Worm (Caenorhabditis elegans) whole organism, L1 larva: ENCODE measurements around the gene ucr-1.

Experiments used
- C04F5.9 ChIP-seq: sonication (generic microtip); optimal IDR thresholded peaks from 2 replicates; lab custom pipeline; 2016; ENCODE audit warnings: missing genetic modification characterization, missing compliant biosample characterization
- C16A3.4 ChIP-seq: fragments of 150-350 bp; optimal IDR thresholded peaks from 2 replicates; lab custom pipeline; 2014; ENCODE audit warnings: missing biosample characterization, missing genetic modification characterization
- C34B4.2 ChIP-seq: sonication (generic microtip); optimal IDR thresholded peaks from 2 replicates; lab custom pipeline; 2017; ENCODE audit warnings: mild to moderate bottlenecking, missing genetic modification characterization, missing compliant biosample characterization
- F16B12.6 ChIP-seq: fragments of 150-350 bp; optimal IDR thresholded peaks from 2 replicates; lab custom pipeline; 2014; ENCODE audit warnings: missing biosample characterization, missing genetic modification characterization
- Y116A8C.19 ChIP-seq: sonication (generic microtip); optimal IDR thresholded peaks from 2 replicates; lab custom pipeline; 2016; ENCODE audit warnings: missing compliant biosample characterization, missing genetic modification characterization, borderline replicate concordance
- alr-1 ChIP-seq: fragments of 200-800 bp; sonication (Bioruptor generic); optimal IDR thresholded peaks from 2 replicates; lab custom pipeline; 2018; ENCODE audit warnings: borderline replicate concordance, mild to moderate bottlenecking, missing genetic modification characterization, missing compliant biosample characterization
- ama-1 ChIP-seq: fragments of 150-350 bp; optimal IDR thresholded peaks from 2 replicates; lab custom pipeline; 2014
- blmp-1 ChIP-seq: fragments of 150-350 bp; optimal IDR thresholded peaks from 2 replicates; lab custom pipeline; 2014; ENCODE audit warnings: missing biosample characterization, missing genetic modification characterization
- ceh-63 ChIP-seq: fragments of 200-800 bp; sonication (Bioruptor generic); optimal IDR thresholded peaks from 2 replicates; lab custom pipeline; 2018; ENCODE audit warnings: mild to moderate bottlenecking, missing genetic modification characterization, missing compliant biosample characterization
- ceh-8 ChIP-seq: fragments of 200-800 bp; sonication (Bioruptor generic); optimal IDR thresholded peaks from 2 replicates; lab custom pipeline; 2018; ENCODE audit warnings: mild to moderate bottlenecking, missing genetic modification characterization, moderate library complexity, missing compliant biosample characterization
- ceh-82 ChIP-seq, 3 experiments: fragments of 150-350 bp in 1 of 3; sonication (generic microtip) in 2 of 3; optimal IDR thresholded peaks; 2 replicates each; lab custom pipeline; 2014 to 2017; ENCODE audit warnings: missing biosample characterization in 3 of 3, missing genetic modification characterization in 3 of 3
- ceh-90 ChIP-seq: sonication (generic microtip); optimal IDR thresholded peaks from 2 replicates; lab custom pipeline; 2016; ENCODE audit warnings: missing genetic modification characterization, missing compliant biosample characterization
- dpl-1 ChIP-seq, 3 experiments: fragments of 150-350 bp in 2 of 3; sonication (generic microtip) in 1 of 3; optimal IDR thresholded peaks; 2 replicates each; lab custom pipeline; 2014 to 2017; ENCODE audit warnings: missing biosample characterization in 3 of 3, missing genetic modification characterization in 3 of 3, missing genetic modification reagents in 3 of 3
- efl-1 ChIP-seq, 4 experiments: fragments of 150-350 bp; optimal IDR thresholded peaks in 3 of 4; peaks in 1 of 4; 1 replicate in 1 of 4; 2 replicates in 3 of 4; lab custom pipeline; 2014; ENCODE audit warnings: missing biosample characterization in 2 of 4, missing genetic modification characterization in 2 of 4, missing genetic modification reagents in 2 of 4
- efl-3 ChIP-seq: fragments of 200-800 bp; sonication (Bioruptor generic); optimal IDR thresholded peaks from 2 replicates; lab custom pipeline; 2018; ENCODE audit warnings: mild to moderate bottlenecking, missing genetic modification characterization, missing compliant biosample characterization
- egl-13 ChIP-seq: sonication (generic microtip); optimal IDR thresholded peaks from 2 replicates; lab custom pipeline; 2016; ENCODE audit warnings: missing genotype, missing genetic modification reagents, missing genetic modification characterization, missing compliant biosample characterization
- egl-27 ChIP-seq, 2 experiments: fragments of 150-350 bp in 1 of 2; sonication (generic microtip); optimal IDR thresholded peaks; 3 replicates each; lab custom pipeline; 2017 to 2018; ENCODE audit warnings: missing biosample characterization in 2 of 2, missing genetic modification characterization in 2 of 2, missing genetic modification reagents in 2 of 2
- ets-5 ChIP-seq: fragments of 200-800 bp; sonication (Bioruptor generic); IDR thresholded peaks from 2 replicates; pipeline ENCODE4 v1.3.6; 2022; ENCODE audit warnings: missing genetic modification characterization, missing compliant biosample characterization
- fkh-4 ChIP-seq: sonication (generic microtip); optimal IDR thresholded peaks from 2 replicates; lab custom pipeline; 2016; ENCODE audit warnings: missing compliant biosample characterization, missing genetic modification characterization, borderline replicate concordance
- fos-1 ChIP-seq: fragments of 150-350 bp; optimal IDR thresholded peaks from 2 replicates; lab custom pipeline; 2014; ENCODE audit warnings: missing biosample characterization, missing genetic modification characterization
- grh-1 ChIP-seq: fragments of 200-800 bp; sonication (Bioruptor generic); IDR thresholded peaks from 2 replicates; pipeline ENCODE4 v1.3.6; 2022; ENCODE audit warnings: missing genetic modification reagents, missing genetic modification characterization, missing compliant biosample characterization
- hlh-17 ChIP-seq: fragments of 200-800 bp; sonication (Bioruptor generic); optimal IDR thresholded peaks from 2 replicates; lab custom pipeline; 2018; ENCODE audit warnings: missing genetic modification characterization, mild to moderate bottlenecking, missing compliant biosample characterization, moderate library complexity, borderline replicate concordance
- hpl-2 ChIP-seq: fragments of 150-350 bp; optimal IDR thresholded peaks from 2 replicates; lab custom pipeline; 2014; ENCODE audit warnings: missing biosample characterization, missing genetic modification reagents, missing genetic modification characterization
- irx-1 ChIP-seq: sonication (generic microtip); optimal IDR thresholded peaks from 2 replicates; lab custom pipeline; 2016; ENCODE audit warnings: missing genetic modification characterization, missing compliant biosample characterization
- isw-1 ChIP-seq: fragments of 200-800 bp; sonication (Bioruptor generic); IDR thresholded peaks from 2 replicates; pipeline ENCODE4 v1.3.6; 2022; ENCODE audit warnings: missing genetic modification characterization, missing compliant biosample characterization
- jun-1 ChIP-seq: fragments of 150-350 bp; optimal IDR thresholded peaks from 2 replicates; lab custom pipeline; 2014; ENCODE audit warnings: missing biosample characterization, missing genetic modification reagents, missing genetic modification characterization
- lin-14 ChIP-seq: fragments of 200-800 bp; sonication (Bioruptor generic); optimal IDR thresholded peaks from 2 replicates; lab custom pipeline; 2018; ENCODE audit warnings: mild to moderate bottlenecking, missing genetic modification characterization, moderate library complexity, missing compliant biosample characterization
- lin-15B ChIP-seq: fragments of 150-350 bp; sonication (generic microtip); optimal IDR thresholded peaks from 3 replicates; lab custom pipeline; 2014; ENCODE audit warnings: missing biosample characterization, missing genetic modification characterization
- lin-35 ChIP-seq, 2 experiments: fragments of 150-350 bp; optimal IDR thresholded peaks; 2 replicates each; lab custom pipeline; 2014; ENCODE audit warnings: missing biosample characterization in 2 of 2, missing genetic modification characterization in 2 of 2, missing genetic modification reagents in 2 of 2
- lin-39 ChIP-seq: fragments of 150-350 bp; optimal IDR thresholded peaks from 2 replicates; lab custom pipeline; 2014; ENCODE audit warnings: missing biosample characterization, missing genetic modification reagents, missing genetic modification characterization
- lir-3 ChIP-seq: sonication (generic microtip); optimal IDR thresholded peaks from 2 replicates; lab custom pipeline; 2016; ENCODE audit warnings: mild to moderate bottlenecking, missing genetic modification characterization, moderate library complexity, missing compliant biosample characterization; ENCODE audit not compliant: poor library complexity
- lsy-2 ChIP-seq, 2 experiments: fragments of 150-350 bp; optimal IDR thresholded peaks; 2 replicates each; lab custom pipeline; 2014; ENCODE audit warnings: missing biosample characterization in 2 of 2, missing genetic modification characterization in 2 of 2
- mab-9 ChIP-seq: fragments of 200-800 bp; sonication (Bioruptor generic); IDR thresholded peaks from 2 replicates; pipeline ENCODE4 v1.3.6; 2022; ENCODE audit warnings: missing genetic modification reagents, missing genetic modification characterization, missing compliant biosample characterization
- mdl-1 ChIP-seq, 2 experiments: fragments of 150-350 bp; optimal IDR thresholded peaks; 2 replicates each; lab custom pipeline; 2014 to 2017; ENCODE audit warnings: missing biosample characterization in 2 of 2, missing genetic modification characterization in 2 of 2, inconsistent platforms in 1 of 2
- mef-2 ChIP-seq: fragments of 150-350 bp; optimal IDR thresholded peaks from 2 replicates; lab custom pipeline; 2014; ENCODE audit warnings: missing biosample characterization, missing genetic modification characterization
- nhr-19 ChIP-seq: fragments of 200-800 bp; sonication (Bioruptor generic); conservative IDR thresholded peaks from 2 replicates; pipeline ENCODE4 v1.3.6; 2022; ENCODE audit warnings: missing genetic modification characterization, missing compliant biosample characterization
- nhr-20 ChIP-seq: sonication (generic microtip); optimal IDR thresholded peaks from 2 replicates; lab custom pipeline; 2016; ENCODE audit warnings: mild to moderate bottlenecking, missing genetic modification characterization, missing compliant biosample characterization
- nhr-237 ChIP-seq: fragments of 150-350 bp; optimal IDR thresholded peaks from 2 replicates; lab custom pipeline; 2014; ENCODE audit warnings: missing biosample characterization, missing genetic modification characterization
- nhr-28 ChIP-seq: fragments of 150-350 bp; optimal IDR thresholded peaks from 2 replicates; lab custom pipeline; 2014; ENCODE audit warnings: missing biosample characterization, missing genetic modification characterization
- nhr-77 ChIP-seq: fragments of 150-350 bp; optimal IDR thresholded peaks from 2 replicates; lab custom pipeline; 2014; ENCODE audit warnings: missing biosample characterization, missing genetic modification characterization
- pag-3 ChIP-seq: sonication (generic microtip); optimal IDR thresholded peaks from 2 replicates; lab custom pipeline; 2017; ENCODE audit warnings: missing genetic modification characterization, mild to moderate bottlenecking, missing compliant biosample characterization, antibody characterized with exemption, borderline replicate concordance; ENCODE audit not compliant: insufficient read depth
- pax-3 ChIP-seq: fragments of 200-800 bp; sonication (Bioruptor generic); optimal IDR thresholded peaks from 2 replicates; lab custom pipeline; 2018; ENCODE audit warnings: mild to moderate bottlenecking, missing genetic modification characterization, moderate library complexity, missing compliant biosample characterization
- pqm-1 ChIP-seq: sonication (generic microtip); optimal IDR thresholded peaks from 3 replicates; lab custom pipeline; 2017; ENCODE audit warnings: missing biosample characterization, missing genetic modification characterization
- skn-1 ChIP-seq: fragments of 150-350 bp; optimal IDR thresholded peaks from 2 replicates; lab custom pipeline; 2014; ENCODE audit warnings: missing biosample characterization, missing genetic modification characterization
- snu-23 ChIP-seq: sonication (generic microtip); optimal IDR thresholded peaks from 2 replicates; lab custom pipeline; 2016; ENCODE audit warnings: missing genetic modification characterization, missing compliant biosample characterization
- swsn-7 ChIP-seq: sonication (generic microtip); optimal IDR thresholded peaks from 2 replicates; lab custom pipeline; 2016; ENCODE audit warnings: missing genetic modification characterization, missing compliant biosample characterization
- unc-130 ChIP-seq: fragments of 150-350 bp; optimal IDR thresholded peaks from 2 replicates; lab custom pipeline; 2017; ENCODE audit warnings: missing biosample characterization, missing genetic modification characterization, inconsistent platforms
- unc-62 ChIP-seq: fragments of 150-350 bp; optimal IDR thresholded peaks from 2 replicates; lab custom pipeline; 2014; ENCODE audit warnings: missing biosample characterization, missing genetic modification reagents, missing genetic modification characterization
- unc-86 ChIP-seq: sonication (generic microtip); optimal IDR thresholded peaks from 2 replicates; lab custom pipeline; 2016; ENCODE audit warnings: missing genetic modification characterization, missing compliant biosample characterization
- vab-15 ChIP-seq: sonication (generic microtip); optimal IDR thresholded peaks from 2 replicates; lab custom pipeline; 2017; ENCODE audit warnings: missing genotype, mild to moderate bottlenecking, missing genetic modification characterization, missing compliant biosample characterization
- xbp-1 ChIP-seq: sonication (generic microtip); optimal IDR thresholded peaks from 2 replicates; lab custom pipeline; 2016; ENCODE audit warnings: missing genetic modification characterization, missing compliant biosample characterization
- zag-1 ChIP-seq: fragments of 150-350 bp; optimal IDR thresholded peaks from 2 replicates; lab custom pipeline; 2014; ENCODE audit warnings: missing biosample characterization, missing genetic modification characterization
- ztf-4 ChIP-seq: fragments of 150-350 bp; optimal IDR thresholded peaks from 2 replicates; lab custom pipeline; 2014; ENCODE audit warnings: missing biosample characterization, missing genetic modification characterization

The ucr-1 gene

DNA sequence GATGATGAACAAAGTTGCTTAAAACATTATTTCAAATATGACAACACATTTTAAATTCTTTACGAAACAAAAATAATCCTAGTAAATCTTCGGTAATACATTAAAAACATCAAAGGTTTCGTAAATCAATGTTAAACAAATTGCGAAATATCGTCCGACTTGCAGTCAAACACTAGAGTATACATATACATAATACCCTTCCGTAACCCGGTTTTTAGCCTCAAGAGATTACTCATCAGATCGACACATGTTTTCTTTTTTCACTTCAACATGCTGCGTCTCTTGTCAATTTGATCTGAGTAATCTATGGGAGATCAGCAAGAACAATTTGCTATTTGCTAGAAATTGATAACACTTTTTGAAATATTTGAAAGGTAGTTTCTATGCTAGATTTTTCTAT lies 45.6 kb upstream of the ucr-1 start:
- peak; percentile 30 for TF ChIP-seq fos-1 (tag; lab: Kevin White, UChicago)
- TF ChIP-seq lir-3 (tag; lab: Kevin White, UChicago) = no peak
- TF ChIP-seq isw-1 = no peak
- no peak for TF ChIP-seq C16A3.4 (tag; lab: Kevin White, UChicago)
- no peak for TF ChIP-seq lin-39 (tag; lab: Kevin White, UChicago)
- TF ChIP-seq nhr-20 (tag; lab: Kevin White, UChicago) = peak; percentile 42
- no peak for TF ChIP-seq unc-86 (tag; lab: Kevin White, UChicago)
- TF ChIP-seq dpl-1 (GFP tag; optimal IDR thresholded peaks at IDR 0.05; lab: Kevin White, UChicago) = peak in 1 of 3 experiments; percentile 9
- TF ChIP-seq skn-1 (tag; lab: Kevin White, UChicago) = peak; percentile 29
- TF ChIP-seq C34B4.2 = no peak
- TF ChIP-seq ztf-4 (tag; lab: Kevin White, UChicago) = no peak
- no peak for TF ChIP-seq zag-1 (tag; lab: Kevin White, UChicago)
- no peak for TF ChIP-seq nhr-237 (tag; lab: Kevin White, UChicago)
- TF ChIP-seq nhr-19 = no peak
- no peak for TF ChIP-seq mab-9 (GFP tag; lab: Robert Waterston, UW)
- no peak for TF ChIP-seq ceh-90 (tag; lab: Kevin White, UChicago)
- TF ChIP-seq lsy-2 (tag; optimal IDR thresholded peaks at IDR 0.05; lab: Kevin White, UChicago) = peak in 1 of 2 experiments; percentile 13
- TF ChIP-seq hpl-2 (GFP tag; lab: Kevin White, UChicago) = no peak
- TF ChIP-seq mef-2 (tag; lab: Kevin White, UChicago) = no peak
- TF ChIP-seq mdl-1 (tag; optimal IDR thresholded peaks at IDR 0.05; lab: Kevin White, UChicago) = no peak
- TF ChIP-seq ceh-8 (GFP tag; lab: Kevin White, UChicago) = no peak
- TF ChIP-seq F16B12.6 (tag; lab: Kevin White, UChicago) = no peak
- TF ChIP-seq efl-1 (optimal IDR thresholded peaks at IDR 0.05; lab: Kevin White, UChicago) = no peak
- peak in 1 of 2 experiments; percentile 1 for TF ChIP-seq efl-1 (GFP tag; optimal IDR thresholded peaks at IDR 0.05 in 1 of 2; lab: Kevin White, UChicago)
- TF ChIP-seq egl-13 (tag; lab: Kevin White, UChicago) = no peak
- no peak for TF ChIP-seq ama-1 (lab: Kevin White, UChicago)
- no peak for TF ChIP-seq pqm-1
- TF ChIP-seq snu-23 = peak; percentile 25
- no peak for TF ChIP-seq swsn-7
- peak; percentile 23 for TF ChIP-seq blmp-1 (tag; lab: Kevin White, UChicago)
- no peak for TF ChIP-seq hlh-17 (GFP tag; lab: Kevin White, UChicago)
- TF ChIP-seq unc-130 (tag; lab: Kevin White, UChicago) = no peak
- no peak for TF ChIP-seq nhr-28 (tag; lab: Kevin White, UChicago)
- TF ChIP-seq lin-15B (tag; lab: Kevin White, UChicago) = no peak
- TF ChIP-seq unc-62 (GFP tag; lab: Kevin White, UChicago) = no peak
- TF ChIP-seq lin-35 (GFP tag; optimal IDR thresholded peaks at IDR 0.05; lab: Kevin White, UChicago) = no peak
- no peak for TF ChIP-seq egl-27 (tag; optimal IDR thresholded peaks at IDR 0.05; lab: Kevin White, UChicago)
- no peak for TF ChIP-seq alr-1
- TF ChIP-seq vab-15 (tag; lab: Kevin White, UChicago) = no peak
- no peak for TF ChIP-seq ets-5
- no peak for TF ChIP-seq pag-3 (tag; lab: Kevin White, UChicago)
- TF ChIP-seq C04F5.9 (tag; lab: Kevin White, UChicago) = no peak
- TF ChIP-seq lin-14 (GFP tag; lab: Kevin White, UChicago) = peak; percentile 22
- no peak for TF ChIP-seq efl-3 (GFP tag; lab: Kevin White, UChicago)
- TF ChIP-seq nhr-77 (tag; lab: Kevin White, UChicago) = no peak
- TF ChIP-seq Y116A8C.19 (tag; lab: Kevin White, UChicago) = no peak
- no peak for TF ChIP-seq pax-3 (tag; lab: Kevin White, UChicago)
- no peak for TF ChIP-seq irx-1 (tag; lab: Kevin White, UChicago)
- no peak for TF ChIP-seq fkh-4 (tag; lab: Kevin White, UChicago)
- no peak for TF ChIP-seq xbp-1 (tag; lab: Kevin White, UChicago)
- TF ChIP-seq grh-1 (GFP tag; lab: Robert Waterston, UW) = no peak
- TF ChIP-seq ceh-82 (tag; optimal IDR thresholded peaks at IDR 0.05; lab: Kevin White, UChicago) = no peak
- TF ChIP-seq jun-1 = no peak
- TF ChIP-seq ceh-63 (GFP tag; lab: Kevin White, UChicago) = no peak
